Fruit fly (Drosophila melanogaster) whole organism, embryonic: ENCODE results near the gene Bro.

ENCODE experiments used
- Ada2b ChIP-seq: fragments of 200-800 bp; sonication (Bioruptor generic); IDR thresholded peaks from 2 replicates; pipeline ENCODE4 v1.3.6; 2022; ENCODE audit warnings: missing biosample characterization, missing genetic modification characterization
- BEAF-32 ChIP-seq: fragments of 200-800 bp; sonication (Bioruptor generic); optimal IDR thresholded peaks from 3 replicates; lab custom pipeline; 2017; ENCODE audit warnings: missing biosample characterization, missing genetic modification characterization, mild to moderate bottlenecking, moderate library complexity, missing genetic modification reagents
- CG11723 ChIP-seq: fragments of 200-800 bp; sonication (Bioruptor generic); optimal IDR thresholded peaks from 2 replicates; lab custom pipeline; 2017; ENCODE audit warnings: missing biosample characterization, mild to moderate bottlenecking, missing genetic modification characterization
- CG12104 ChIP-seq: fragments of 200-800 bp; sonication (Bioruptor generic); optimal IDR thresholded peaks from 3 replicates; lab custom pipeline; 2016; ENCODE audit warnings: missing biosample characterization, missing genetic modification characterization
- CG12155 ChIP-seq: fragments of 200-800 bp; sonication (Bioruptor generic); optimal IDR thresholded peaks from 3 replicates; lab custom pipeline; 2016; ENCODE audit warnings: missing biosample characterization, missing genetic modification characterization
- CG12219 ChIP-seq: fragments of 200-800 bp; sonication (Bioruptor generic); optimal IDR thresholded peaks from 3 replicates; lab custom pipeline; 2018; ENCODE audit warnings: missing biosample characterization, mild to moderate bottlenecking, missing genetic modification characterization
- CG1233 ChIP-seq: fragments of 200-800 bp; sonication (Bioruptor generic); optimal IDR thresholded peaks from 4 replicates; lab custom pipeline; 2018; ENCODE audit warnings: missing biosample characterization, mild to moderate bottlenecking, missing genetic modification characterization
- CG13424 ChIP-seq: fragments of 200-800 bp; sonication (Bioruptor generic); optimal IDR thresholded peaks from 2 replicates; lab custom pipeline; 2019; ENCODE audit warnings: missing biosample characterization, mild to moderate bottlenecking, missing genetic modification characterization, moderate library complexity
- CG14667 ChIP-seq: fragments of 200-800 bp; sonication (Bioruptor generic); IDR thresholded peaks from 2 replicates; pipeline ENCODE4 v1.3.6; 2022; ENCODE audit warnings: missing biosample characterization, missing genetic modification characterization
- CG14710 ChIP-seq: fragments of 200-800 bp; sonication (Bioruptor generic); optimal IDR thresholded peaks from 3 replicates; lab custom pipeline; 2019; ENCODE audit warnings: missing biosample characterization, mild to moderate bottlenecking, missing genetic modification characterization, moderate library complexity
- CG15011 ChIP-seq: fragments of 200-800 bp; sonication (Bioruptor generic); optimal IDR thresholded peaks from 3 replicates; lab custom pipeline; 2018; ENCODE audit warnings: missing biosample characterization, mild to moderate bottlenecking, missing genetic modification characterization
- CG17361 ChIP-seq: fragments of 200-800 bp; sonication (Bioruptor generic); IDR thresholded peaks from 3 replicates; pipeline ENCODE4 v1.3.6; 2022; ENCODE audit warnings: missing biosample characterization, missing genetic modification characterization
- CG31224 ChIP-seq: fragments of 200-800 bp; sonication (Bioruptor generic); IDR thresholded peaks from 2 replicates; pipeline ENCODE4 v1.3.6; 2022; ENCODE audit warnings: missing biosample characterization, missing genetic modification characterization
- CG34376 ChIP-seq: fragments of 200-800 bp; sonication (Bioruptor generic); optimal IDR thresholded peaks from 2 replicates; lab custom pipeline; 2018; ENCODE audit warnings: missing biosample characterization, mild to moderate bottlenecking, missing genetic modification characterization
- CG4707 ChIP-seq: fragments of 200-800 bp; sonication (Bioruptor generic); optimal IDR thresholded peaks from 2 replicates; lab custom pipeline; 2018; ENCODE audit warnings: missing biosample characterization, mild to moderate bottlenecking, missing genetic modification characterization, moderate library complexity
- CG5953 ChIP-seq: fragments of 200-800 bp; sonication (Bioruptor generic); IDR thresholded peaks from 2 replicates; pipeline ENCODE4 v1.3.6; 2022; ENCODE audit warnings: missing biosample characterization, missing genetic modification characterization
- CG6175 ChIP-seq: fragments of 200-800 bp; sonication (Bioruptor generic); IDR thresholded peaks from 3 replicates; pipeline ENCODE4 v1.3.6; 2022; ENCODE audit warnings: missing biosample characterization, missing genetic modification characterization
- CG6654 ChIP-seq: fragments of 200-800 bp; sonication (Bioruptor generic); optimal IDR thresholded peaks from 2 replicates; lab custom pipeline; 2017; ENCODE audit warnings: missing biosample characterization, mild to moderate bottlenecking, missing genetic modification characterization
- CG7271 ChIP-seq: fragments of 200-800 bp; sonication (Bioruptor generic); optimal IDR thresholded peaks from 2 replicates; lab custom pipeline; 2018; ENCODE audit warnings: missing biosample characterization, mild to moderate bottlenecking, missing genetic modification characterization, moderate library complexity
- CG7372 ChIP-seq: fragments of 200-800 bp; sonication (Bioruptor generic); IDR thresholded peaks from 2 replicates; pipeline ENCODE4 v1.3.6; 2022; ENCODE audit warnings: missing biosample characterization, missing genetic modification characterization
- CG9215 ChIP-seq: fragments of 200-800 bp; sonication (Bioruptor generic); IDR thresholded peaks from 2 replicates; pipeline ENCODE4 v1.3.6; 2022; ENCODE audit warnings: missing biosample characterization, missing genetic modification characterization
- CG9797 ChIP-seq: fragments of 200-800 bp; sonication (Bioruptor generic); optimal IDR thresholded peaks from 3 replicates; lab custom pipeline; 2018; ENCODE audit warnings: missing biosample characterization, mild to moderate bottlenecking, missing genetic modification characterization
- Dref ChIP-seq: fragments of 200-800 bp; sonication (Bioruptor generic); IDR thresholded peaks from 2 replicates; pipeline ENCODE4 v1.3.6; 2022; ENCODE audit warnings: missing biosample characterization, missing genetic modification characterization
- H2.0 ChIP-seq: fragments of 200-800 bp; sonication (Bioruptor generic); IDR thresholded peaks from 2 replicates; pipeline ENCODE4 v1.3.6; 2022; ENCODE audit warnings: missing biosample characterization, missing genetic modification characterization
- HLH3B ChIP-seq: fragments of 200-800 bp; sonication (Bioruptor generic); IDR thresholded peaks from 2 replicates; pipeline ENCODE4 v1.3.6; 2022; ENCODE audit warnings: missing biosample characterization, missing genetic modification characterization
- Hmr ChIP-seq: fragments of 200-800 bp; sonication (Bioruptor generic); optimal IDR thresholded peaks from 3 replicates; lab custom pipeline; 2017; ENCODE audit warnings: mild to moderate bottlenecking, missing biosample characterization, missing genetic modification reagents, missing genetic modification characterization
- Mes4 ChIP-seq: fragments of 200-800 bp; sonication (Bioruptor generic); optimal IDR thresholded peaks from 2 replicates; lab custom pipeline; 2016; ENCODE audit warnings: missing biosample characterization, missing genetic modification characterization
- Ptx1 ChIP-seq: fragments of 200-800 bp; sonication (Bioruptor generic); IDR thresholded peaks from 2 replicates; pipeline ENCODE4 v1.3.6; 2022; ENCODE audit warnings: missing biosample characterization, missing genetic modification characterization
- Rfx ChIP-seq: fragments of 200-800 bp; sonication (Bioruptor generic); IDR thresholded peaks from 2 replicates; pipeline ENCODE4 v1.3.6; 2022; ENCODE audit warnings: missing biosample characterization, missing genetic modification characterization
- Ssrp ChIP-seq: fragments of 200-800 bp; sonication (Bioruptor generic); optimal IDR thresholded peaks from 2 replicates; lab custom pipeline; 2018; ENCODE audit warnings: missing biosample characterization, mild to moderate bottlenecking, missing genetic modification characterization, moderate library complexity
- Vsx1 ChIP-seq: fragments of 200-800 bp; sonication (Bioruptor generic); optimal IDR thresholded peaks from 2 replicates; lab custom pipeline; 2017; ENCODE audit warnings: missing biosample characterization, mild to moderate bottlenecking, missing genetic modification characterization, missing genetic modification reagents
- aop ChIP-seq: fragments of 200-800 bp; sonication (Bioruptor generic); IDR thresholded peaks from 2 replicates; pipeline ENCODE4 v1.3.6; 2022; ENCODE audit warnings: missing biosample characterization, missing genetic modification characterization
- bowl ChIP-seq: fragments of 200-800 bp; sonication (Bioruptor generic); IDR thresholded peaks from 2 replicates; pipeline ENCODE4 v1.3.6; 2022; ENCODE audit warnings: missing biosample characterization, missing genetic modification characterization
- bsh ChIP-seq, 2 experiments: fragments of 200-800 bp; sonication (Bioruptor generic); optimal IDR thresholded peaks; 2 replicates each; lab custom pipeline; 2017 to 2018; ENCODE audit warnings: mild to moderate bottlenecking in 2 of 2, missing biosample characterization in 2 of 2, missing genetic modification characterization in 2 of 2, moderate library complexity in 1 of 2
- cato ChIP-seq: fragments of 200-800 bp; sonication (Bioruptor generic); optimal IDR thresholded peaks from 2 replicates; lab custom pipeline; 2016; ENCODE audit warnings: missing biosample characterization, missing genetic modification characterization, borderline replicate concordance
- crol ChIP-seq: fragments of 200-800 bp; sonication (Bioruptor generic); IDR thresholded peaks from 2 replicates; pipeline ENCODE4 v1.3.6; 2022; ENCODE audit warnings: missing biosample characterization, missing genetic modification characterization
- dmrt99B ChIP-seq: fragments of 200-800 bp; sonication (Bioruptor generic); optimal IDR thresholded peaks from 2 replicates; lab custom pipeline; 2018; ENCODE audit warnings: missing biosample characterization, mild to moderate bottlenecking, missing genetic modification characterization, moderate library complexity
- dysf ChIP-seq: fragments of 200-800 bp; sonication (Bioruptor generic); IDR thresholded peaks from 3 replicates; pipeline ENCODE4 v1.3.6; 2022; ENCODE audit warnings: missing biosample characterization, missing genetic modification characterization
- exex ChIP-seq: fragments of 200-800 bp; sonication (Bioruptor generic); optimal IDR thresholded peaks from 4 replicates; lab custom pipeline; 2018; ENCODE audit warnings: missing biosample characterization, mild to moderate bottlenecking, missing genetic modification characterization, moderate library complexity
- jumu ChIP-seq: fragments of 200-800 bp; sonication (Bioruptor generic); optimal IDR thresholded peaks from 3 replicates; lab custom pipeline; 2016; ENCODE audit warnings: missing biosample characterization, missing genetic modification characterization
- knrl ChIP-seq: fragments of 200-800 bp; sonication (Bioruptor generic); IDR thresholded peaks from 3 replicates; pipeline ENCODE4 v1.3.6; 2022; ENCODE audit warnings: missing biosample characterization, missing genetic modification characterization; ENCODE audit not compliant: partially characterized antibody
- mam ChIP-seq: fragments of 200-800 bp; sonication (Bioruptor generic); optimal IDR thresholded peaks from 3 replicates; lab custom pipeline; 2016; ENCODE audit warnings: missing biosample characterization, missing genetic modification characterization
- nau ChIP-seq: fragments of 200-800 bp; sonication (Bioruptor generic); optimal IDR thresholded peaks from 3 replicates; lab custom pipeline; 2017; ENCODE audit warnings: missing biosample characterization, mild to moderate bottlenecking, missing genetic modification characterization, missing genetic modification reagents
- repo ChIP-seq: fragments of 200-800 bp; sonication (Bioruptor generic); optimal IDR thresholded peaks from 2 replicates; lab custom pipeline; 2016; ENCODE audit warnings: missing biosample characterization, missing genetic modification characterization
- seq ChIP-seq: fragments of 200-800 bp; sonication (Bioruptor generic); IDR thresholded peaks from 2 replicates; pipeline ENCODE4 v1.3.6; 2022; ENCODE audit warnings: missing biosample characterization, missing genetic modification characterization
- so ChIP-seq: fragments of 200-800 bp; sonication (Bioruptor generic); IDR thresholded peaks from 3 replicates; pipeline ENCODE4 v1.3.6; 2022; ENCODE audit warnings: missing biosample characterization, missing genetic modification characterization
- vnd ChIP-seq: fragments of 200-800 bp; sonication (Bioruptor generic); IDR thresholded peaks from 3 replicates; pipeline ENCODE4 v1.3.6; 2022; ENCODE audit warnings: missing biosample characterization, missing genetic modification characterization; ENCODE audit not compliant: partially characterized antibody
- vvl ChIP-seq: fragments of 200-800 bp; sonication (Bioruptor generic); IDR thresholded peaks from 2 replicates; pipeline ENCODE4 v1.3.6; 2022; ENCODE audit warnings: missing biosample characterization, missing genetic modification characterization
- z ChIP-seq: fragments of 200-800 bp; sonication (Bioruptor generic); IDR thresholded peaks from 3 replicates; pipeline ENCODE4 v1.3.6; 2022; ENCODE audit warnings: missing biosample characterization, missing genetic modification characterization
- zfh1 ChIP-seq: fragments of 200-800 bp; sonication (Bioruptor generic); IDR thresholded peaks from 3 replicates; pipeline ENCODE4 v1.3.6; 2022; ENCODE audit warnings: missing biosample characterization, missing genetic modification characterization

The Bro gene

DNA sequence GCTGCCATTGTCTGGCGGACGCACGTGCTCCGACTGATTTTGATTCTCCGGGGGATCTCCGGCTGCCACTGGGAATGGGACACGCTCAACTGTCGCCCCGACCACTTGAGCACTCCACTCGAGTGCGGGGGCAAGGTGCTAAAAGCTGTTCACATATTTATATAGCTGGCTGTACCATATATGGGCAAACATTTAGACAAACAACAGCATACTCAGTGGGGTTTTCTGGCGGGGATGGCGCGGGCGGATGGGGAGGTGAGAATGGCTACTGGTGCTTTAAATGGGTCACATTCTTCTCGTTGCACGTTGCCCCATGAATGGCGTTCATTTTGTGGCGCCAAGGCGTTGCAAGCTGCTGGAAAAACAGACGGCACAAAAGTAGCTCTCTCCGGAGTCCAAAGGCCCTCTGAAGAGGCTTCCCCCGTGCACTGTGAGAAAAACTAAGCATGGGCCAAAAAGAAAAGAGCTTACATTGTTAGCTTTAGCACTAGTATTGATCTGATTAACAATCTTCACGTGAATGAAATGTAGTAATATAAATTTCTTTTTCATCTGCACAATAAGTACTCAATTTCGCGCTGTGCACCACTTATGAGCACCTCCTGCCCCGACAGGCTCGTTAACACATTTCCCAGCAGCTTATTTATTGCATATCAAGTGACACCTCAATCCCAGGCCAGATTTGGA, 43.2 kb downstream of the Bro start (continued):
- TF ChIP-seq knrl (GFP tag; lab: Robert Waterston, UW) (no peak), Dref (0 out of 2 replicates have a peak, but pooled peaks have one; percentile 8), Ptx1 (GFP tag; lab: Robert Waterston, UW) (peak; percentile 29), vvl (GFP tag; lab: Robert Waterston, UW) (peak; percentile 47; the same call in 1 of the 2 replicates), repo (GFP tag; lab: Kevin White, UChicago) (no peak), aop (GFP tag; lab: Robert Waterston, UW) (no peak), seq (peak; percentile 50; the same call in 1 of the 2 replicates), CG17361 (GFP tag; lab: Robert Waterston, UW) (peak; percentile 42; the same call in 1 of the 3 replicates), CG6175 (0 out of 3 replicates have a peak, but pooled peaks have one; percentile 9), zfh1 (GFP tag; lab: Robert Waterston, UW) (peak; percentile 59), H2.0 (GFP tag; lab: Robert Waterston, UW) (peak; percentile 36), mam (GFP tag; lab: Kevin White, UChicago) (no peak), crol (GFP tag; lab: Robert Waterston, UW) (peak; percentile 44), HLH3B (GFP tag; lab: Robert Waterston, UW) (peak; percentile 18; the same call in 1 of the 2 replicates), CG4707 (peak; percentile 34), CG12219 (peak; percentile 7), CG12155 (GFP tag; lab: Kevin White, UChicago) (no peak), bsh (GFP tag; optimal IDR thresholded peaks at IDR 0.05; lab: Kevin White, UChicago) (peak; percentile 65), CG1233 (no peak), CG34376 (GFP tag; lab: Kevin White, UChicago) (no peak), CG31224 (GFP tag; lab: Robert Waterston, UW) (no peak), CG15011 (GFP tag; lab: Kevin White, UChicago) (no peak), cato (GFP tag; lab: Kevin White, UChicago) (no peak), CG7271 (tag; lab: Kevin White, UChicago) (no peak), nau (GFP tag; lab: Kevin White, UChicago) (no peak), CG11723 (GFP tag; lab: Kevin White, UChicago) (peak; percentile 8), vnd (GFP tag; lab: Robert Waterston, UW) (no peak), jumu (no peak), so (GFP tag; lab: Robert Waterston, UW) (peak; percentile 63; the same call in 1 of the 3 replicates), z (GFP tag; lab: Robert Waterston, UW) (no peak), dmrt99B (tag; lab: Kevin White, UChicago) (peak; percentile 51), BEAF-32 (GFP tag; lab: Kevin White, UChicago) (no peak), CG9797 (GFP tag; lab: Kevin White, UChicago) (no peak), exex (no peak), CG12104 (no peak), bowl (no peak), dysf (peak; percentile 39; the same call in 1 of the 3 replicates), Rfx (GFP tag; lab: Robert Waterston, UW) (no peak), CG13424 (no peak), Mes4 (GFP tag; lab: Kevin White, UChicago) (no peak), CG9215 (GFP tag; lab: Robert Waterston, UW) (no peak), CG5953 (no peak), Ada2b (GFP tag; lab: Robert Waterston, UW) (no peak), Vsx1 (GFP tag; lab: Kevin White, UChicago) (peak; percentile 46), Hmr (GFP tag; lab: Kevin White, UChicago) (peak; percentile 21), CG6654 (peak; percentile 27), CG14667 (GFP tag; lab: Robert Waterston, UW) (peak; percentile 9; the same call in 1 of the 2 replicates), CG14710 (tag; lab: Kevin White, UChicago) (peak; percentile 44), CG7372 (GFP tag; lab: Robert Waterston, UW) (no peak), Ssrp (tag; lab: Kevin White, UChicago) (peak; percentile 26)
